Fruit fly (Drosophila melanogaster): ENCODE data around the gene Gas41.

- TF ChIP-seq usp (GFP tag; optimal IDR thresholded peaks at IDR 0.05) (no peak), psq (optimal IDR thresholded peaks at IDR 0.05) (no peak), CG8478 (optimal IDR thresholded peaks at IDR 0.05) (no peak), pan (optimal IDR thresholded peaks at IDR 0.05) (no peak), Dll (optimal IDR thresholded peaks at IDR 0.05) (no peak)
Measured at dm6 chr2L:6931821-6932220, 18.2 kb downstream of the Gas41 start, which contains the start of gene CG43232.

All from whole organism.